Worm (Caenorhabditis elegans) whole organism, L3 larva: ENCODE measurements around the gene Y110A2AL.9.

Experiments
- R02D3.7 ChIP-seq: fragments of 150-350 bp; optimal IDR thresholded peaks from 2 replicates; lab custom pipeline; 2014; ENCODE audit warnings: missing biosample characterization, missing genetic modification characterization
- egl-27 ChIP-seq: sonication (generic microtip); optimal IDR thresholded peaks from 4 replicates; lab custom pipeline; 2017; ENCODE audit warnings: missing biosample characterization, missing genetic modification reagents, missing genetic modification characterization
- elt-1 ChIP-seq: fragments of 150-350 bp; optimal IDR thresholded peaks from 2 replicates; lab custom pipeline; 2014; ENCODE audit warnings: missing biosample characterization, missing genetic modification characterization
- fos-1 ChIP-seq: fragments of 150-350 bp; optimal IDR thresholded peaks from 2 replicates; lab custom pipeline; 2014; ENCODE audit warnings: missing biosample characterization, missing genetic modification characterization
- nhr-12 ChIP-seq: fragments of 150-350 bp; optimal IDR thresholded peaks from 2 replicates; lab custom pipeline; 2014; ENCODE audit warnings: missing biosample characterization, missing genetic modification characterization
- nhr-28 ChIP-seq: fragments of 150-350 bp; optimal IDR thresholded peaks from 2 replicates; lab custom pipeline; 2014; ENCODE audit warnings: missing biosample characterization, missing genetic modification characterization
- pqm-1 ChIP-seq: fragments of 150-350 bp; optimal IDR thresholded peaks from 2 replicates; lab custom pipeline; 2017; ENCODE audit warnings: missing biosample characterization, missing genetic modification characterization, inconsistent platforms
- tbx-2 ChIP-seq: sonication (generic microtip); optimal IDR thresholded peaks from 2 replicates; lab custom pipeline; 2016; ENCODE audit warnings: mild to moderate bottlenecking, missing genetic modification characterization, missing compliant biosample characterization
- unc-39 ChIP-seq: sonication (generic microtip); optimal IDR thresholded peaks from 4 replicates; lab custom pipeline; 2017; ENCODE audit warnings: missing biosample characterization, missing genetic modification characterization
- unc-62 ChIP-seq: fragments of 150-350 bp; sonication (generic microtip); optimal IDR thresholded peaks from 4 replicates; lab custom pipeline; 2014; ENCODE audit warnings: missing biosample characterization, missing genetic modification reagents, missing genetic modification characterization
- zag-1 ChIP-seq: fragments of 150-350 bp; optimal IDR thresholded peaks from 2 replicates; lab custom pipeline; 2014; ENCODE audit warnings: missing biosample characterization, missing genetic modification characterization

- TF ChIP-seq nhr-12, result no peak
- no peak for TF ChIP-seq tbx-2
- no peak for TF ChIP-seq unc-62
- TF ChIP-seq zag-1 (tag; lab: Kevin White, UChicago), result no peak
- no peak for TF ChIP-seq fos-1 (tag; lab: Kevin White, UChicago)
- no peak for TF ChIP-seq egl-27 (tag; lab: Kevin White, UChicago)
- TF ChIP-seq pqm-1 (tag; lab: Kevin White, UChicago), result no peak
- TF ChIP-seq elt-1 (tag; lab: Kevin White, UChicago), result no peak
- TF ChIP-seq nhr-28 (tag; lab: Kevin White, UChicago), result no peak
- no peak for TF ChIP-seq R02D3.7 (tag; lab: Kevin White, UChicago)
- no peak for TF ChIP-seq unc-39 (tag; lab: Kevin White, UChicago)
Observed at ce11 chrII:2864229-2864628, 2.2 kb downstream of the Y110A2AL.9 start, which contains the start of gene Y110A2AL.5.
